Worm (Caenorhabditis elegans) whole organism, mixed stage, embryonic: ENCODE results near the gene Y68A4B.3.

Experiments used
- M03D4.4 ChIP-seq: sonication (generic microtip); optimal IDR thresholded peaks from 2 replicates; lab custom pipeline; 2017; ENCODE audit warnings: mild to moderate bottlenecking, missing genetic modification characterization, missing compliant biosample characterization
- bed-3 ChIP-seq: fragments of 200-800 bp; sonication (Bioruptor generic); optimal IDR thresholded peaks from 3 replicates; lab custom pipeline; 2018; ENCODE audit warnings: mild to moderate bottlenecking, missing genetic modification characterization, moderate library complexity, missing compliant biosample characterization
- blmp-1 ChIP-seq: fragments of 150-350 bp; optimal IDR thresholded peaks from 2 replicates; lab custom pipeline; 2014; ENCODE audit warnings: missing biosample characterization, missing genetic modification characterization
- ceh-39 ChIP-seq: fragments of 150-350 bp; optimal IDR thresholded peaks from 2 replicates; lab custom pipeline; 2014; ENCODE audit warnings: missing biosample characterization, missing genetic modification characterization
- ceh-43 ChIP-seq: fragments of 200-800 bp; sonication (Bioruptor generic); optimal IDR thresholded peaks from 2 replicates; lab custom pipeline; 2018; ENCODE audit warnings: mild to moderate bottlenecking, missing genetic modification characterization, moderate library complexity, missing compliant biosample characterization
- ceh-83 ChIP-seq: fragments of 200-800 bp; sonication (Bioruptor generic); optimal IDR thresholded peaks from 2 replicates; lab custom pipeline; 2018; ENCODE audit warnings: mild to moderate bottlenecking, missing genetic modification characterization, missing compliant biosample characterization
- ces-1 ChIP-seq: fragments of 150-350 bp; optimal IDR thresholded peaks from 2 replicates; lab custom pipeline; 2014; ENCODE audit warnings: missing biosample characterization, missing genetic modification reagents, missing genetic modification characterization
- drap-1 ChIP-seq: fragments of 200-800 bp; sonication (Bioruptor generic); optimal IDR thresholded peaks from 3 replicates; lab custom pipeline; 2018; ENCODE audit warnings: mild to moderate bottlenecking, missing genetic modification characterization, missing compliant biosample characterization
- elt-1 ChIP-seq: sonication (generic microtip); optimal IDR thresholded peaks from 2 replicates; lab custom pipeline; 2017; ENCODE audit warnings: missing genetic modification characterization, mild to moderate bottlenecking, missing compliant biosample characterization, antibody characterized with exemption, moderate library complexity, borderline replicate concordance; ENCODE audit not compliant: insufficient read depth
- flh-1 ChIP-seq: fragments of 200-800 bp; sonication (Bioruptor generic); optimal IDR thresholded peaks from 2 replicates; lab custom pipeline; 2018; ENCODE audit warnings: mild to moderate bottlenecking, missing genetic modification characterization, moderate library complexity, missing compliant biosample characterization
- ham-2 ChIP-seq: fragments of 200-800 bp; sonication (Bioruptor generic); optimal IDR thresholded peaks from 2 replicates; lab custom pipeline; 2018; ENCODE audit warnings: mild to moderate bottlenecking, missing genetic modification characterization, missing compliant biosample characterization
- hlh-1 ChIP-seq: fragments of 150-350 bp; optimal IDR thresholded peaks from 2 replicates; lab custom pipeline; 2014; ENCODE audit warnings: missing biosample characterization, missing genetic modification reagents, missing genetic modification characterization
- lin-13 ChIP-seq: fragments of 150-350 bp; optimal IDR thresholded peaks from 2 replicates; lab custom pipeline; 2014; ENCODE audit warnings: missing biosample characterization, missing genetic modification characterization
- lin-32 ChIP-seq: fragments of 200-800 bp; sonication (Bioruptor generic); optimal IDR thresholded peaks from 2 replicates; lab custom pipeline; 2018; ENCODE audit warnings: mild to moderate bottlenecking, missing genetic modification characterization, missing compliant biosample characterization
- lsy-2 ChIP-seq: fragments of 150-350 bp; optimal IDR thresholded peaks from 2 replicates; lab custom pipeline; 2014; ENCODE audit warnings: missing biosample characterization, missing genetic modification characterization
- mab-5 ChIP-seq: fragments of 150-350 bp; optimal IDR thresholded peaks from 2 replicates; lab custom pipeline; 2014; ENCODE audit warnings: missing biosample characterization, missing genetic modification characterization
- mep-1 ChIP-seq: fragments of 150-350 bp; optimal IDR thresholded peaks from 2 replicates; lab custom pipeline; 2017; ENCODE audit warnings: missing biosample characterization, missing genetic modification reagents, missing genetic modification characterization, inconsistent platforms
- mls-2 ChIP-seq: sonication (generic microtip); optimal IDR thresholded peaks from 2 replicates; lab custom pipeline; 2016; ENCODE audit warnings: mild to moderate bottlenecking, missing genetic modification characterization, moderate library complexity, missing compliant biosample characterization
- nhr-12 ChIP-seq: fragments of 150-350 bp; optimal IDR thresholded peaks from 2 replicates; lab custom pipeline; 2014; ENCODE audit warnings: missing biosample characterization, missing genetic modification characterization
- nhr-2 ChIP-seq: fragments of 150-350 bp; optimal IDR thresholded peaks from 2 replicates; lab custom pipeline; 2014; ENCODE audit warnings: missing biosample characterization, missing genetic modification characterization
- nhr-237 ChIP-seq: fragments of 150-350 bp; optimal IDR thresholded peaks from 2 replicates; lab custom pipeline; 2014; ENCODE audit warnings: missing biosample characterization, missing genetic modification characterization
- nhr-76 ChIP-seq: sonication (generic microtip); optimal IDR thresholded peaks from 2 replicates; lab custom pipeline; 2017; ENCODE audit warnings: missing biosample characterization, missing genetic modification characterization
- sem-2 ChIP-seq: fragments of 200-800 bp; sonication (Bioruptor generic); optimal IDR thresholded peaks from 2 replicates; lab custom pipeline; 2018; ENCODE audit warnings: mild to moderate bottlenecking, missing genetic modification characterization, missing compliant biosample characterization
- snpc-4 ChIP-seq: fragments of 150-350 bp; optimal IDR thresholded peaks from 2 replicates; lab custom pipeline; 2014; ENCODE audit warnings: missing biosample characterization, missing genetic modification characterization
- tbx-8 ChIP-seq: fragments of 200-800 bp; sonication (Bioruptor generic); optimal IDR thresholded peaks from 2 replicates; lab custom pipeline; 2018; ENCODE audit warnings: mild to moderate bottlenecking, missing genetic modification characterization, moderate library complexity, missing compliant biosample characterization
- unc-120 ChIP-seq: sonication (generic microtip); optimal IDR thresholded peaks from 2 replicates; lab custom pipeline; 2017; ENCODE audit warnings: missing genetic modification characterization, missing compliant biosample characterization; ENCODE audit not compliant: poor library complexity, severe bottlenecking
- unc-39 ChIP-seq: fragments of 150-350 bp; optimal IDR thresholded peaks from 2 replicates; lab custom pipeline; 2014; ENCODE audit warnings: missing biosample characterization, missing genetic modification characterization
- unc-62 ChIP-seq: fragments of 150-350 bp; optimal IDR thresholded peaks from 2 replicates; lab custom pipeline; 2014; ENCODE audit warnings: missing biosample characterization, missing genetic modification reagents, missing genetic modification characterization
- zip-8 ChIP-seq: fragments of 150-350 bp; optimal IDR thresholded peaks from 2 replicates; lab custom pipeline; 2014; ENCODE audit warnings: missing biosample characterization, missing genetic modification characterization
- ztf-11 ChIP-seq: fragments of 150-350 bp; optimal IDR thresholded peaks from 2 replicates; lab custom pipeline; 2014; ENCODE audit warnings: missing biosample characterization, missing genetic modification characterization

Y68A4B.3 gene

DNA sequence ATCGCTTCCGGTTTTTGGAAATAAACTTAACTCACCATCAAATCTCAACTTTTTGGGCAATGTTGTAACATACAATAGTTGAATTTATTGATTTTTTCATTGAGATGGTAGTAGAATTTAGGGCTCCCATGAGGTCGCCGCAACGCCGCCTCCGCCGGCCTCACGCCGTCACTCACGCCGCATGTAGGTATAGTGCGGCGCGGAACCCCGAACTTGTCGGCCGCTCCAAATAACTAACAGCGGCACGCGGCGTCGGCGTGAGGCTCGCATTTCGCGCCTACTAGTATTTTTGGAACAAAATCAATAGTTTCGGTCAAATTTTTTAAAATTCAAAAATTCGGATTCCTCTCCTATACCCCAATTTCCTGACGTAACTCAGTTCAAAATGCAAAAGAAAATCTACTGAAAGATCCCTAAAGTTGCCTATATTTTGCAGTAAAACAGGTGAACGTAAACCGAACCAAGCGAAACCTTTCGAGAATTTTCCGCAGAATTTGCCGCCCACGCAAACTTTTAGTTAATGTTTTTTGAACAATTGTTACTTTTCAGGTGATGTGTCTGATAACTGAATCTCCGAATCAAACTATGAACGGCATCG is 9.0 kb upstream of the Y68A4B.3 start, which contains the start of gene Y61B8A.6:
Y61B8A.6 (plus strand) TSS at position 548 of the 598 bp plus-strand sequence.
- no peak for TF ChIP-seq elt-1 (tag; lab: Kevin White, UChicago)
- no peak for TF ChIP-seq M03D4.4 (tag; lab: Kevin White, UChicago)
- TF ChIP-seq drap-1 (GFP tag; lab: Kevin White, UChicago), result no peak
- no peak for TF ChIP-seq blmp-1
- TF ChIP-seq sem-2 (GFP tag; lab: Kevin White, UChicago), result no peak
- TF ChIP-seq snpc-4 (tag; lab: Kevin White, UChicago), result no peak
- no peak for TF ChIP-seq ceh-43 (GFP tag; lab: Kevin White, UChicago)

ce11 chrV:17248915-17249314 is 6.5 kb upstream of the Y68A4B.3 start, which contains the start of gene clec-243:
TSS of gene clec-243 (minus strand) at chrV:17249015.
- TF ChIP-seq unc-39 (tag; lab: Kevin White, UChicago) (no peak), unc-62 (GFP tag; lab: Kevin White, UChicago) (no peak), tbx-8 (GFP tag; lab: Kevin White, UChicago) (no peak), blmp-1 (no peak)

ce11 chrV:17245406-17245805 is 3.0 kb upstream of the Y68A4B.3 start, which contains the start of gene clec-242:
TSS of gene clec-242 (minus strand) at chrV:17245506.
- TF ChIP-seq nhr-2 (tag; lab: Kevin White, UChicago) (no peak), unc-39 (tag; lab: Kevin White, UChicago) (no peak), lin-32 (GFP tag; lab: Kevin White, UChicago) (no peak), nhr-12 (no peak), mls-2 (tag; lab: Kevin White, UChicago) (no peak), drap-1 (GFP tag; lab: Kevin White, UChicago) (no peak), ham-2 (GFP tag; lab: Kevin White, UChicago) (no peak), unc-120 (tag; lab: Kevin White, UChicago) (no peak), ceh-83 (GFP tag; lab: Kevin White, UChicago) (no peak), M03D4.4 (tag; lab: Kevin White, UChicago) (no peak), tbx-8 (GFP tag; lab: Kevin White, UChicago) (no peak), flh-1 (GFP tag; lab: Kevin White, UChicago) (no peak), blmp-1 (no peak), mab-5 (tag; lab: Kevin White, UChicago) (no peak), bed-3 (no peak), ces-1 (no peak), lsy-2 (no peak), sem-2 (GFP tag; lab: Kevin White, UChicago) (no peak), zip-8 (no peak), nhr-76 (tag; lab: Kevin White, UChicago) (no peak)

DNA sequence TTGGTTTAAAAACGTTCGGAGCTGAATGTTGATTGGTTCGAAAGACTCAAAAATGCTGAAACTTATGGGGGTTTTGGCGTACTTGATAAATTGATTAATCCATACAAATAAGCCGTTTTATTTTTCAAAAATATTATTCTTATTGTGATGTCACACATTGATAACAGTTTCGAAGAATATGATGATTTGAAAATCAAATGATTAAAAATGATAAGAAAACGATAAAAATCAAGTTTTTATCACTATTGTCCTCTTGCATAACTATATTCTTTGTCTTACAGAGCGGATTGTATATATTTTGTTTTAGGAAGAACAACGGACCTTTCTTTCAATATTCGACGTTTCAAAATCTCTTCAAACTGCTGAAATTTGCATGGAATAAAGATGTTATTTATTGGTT is 564 bp upstream of the Y68A4B.3 start:
- TF ChIP-seq nhr-237, result no peak
- TF ChIP-seq unc-62 (GFP tag; lab: Kevin White, UChicago), result no peak

DNA sequence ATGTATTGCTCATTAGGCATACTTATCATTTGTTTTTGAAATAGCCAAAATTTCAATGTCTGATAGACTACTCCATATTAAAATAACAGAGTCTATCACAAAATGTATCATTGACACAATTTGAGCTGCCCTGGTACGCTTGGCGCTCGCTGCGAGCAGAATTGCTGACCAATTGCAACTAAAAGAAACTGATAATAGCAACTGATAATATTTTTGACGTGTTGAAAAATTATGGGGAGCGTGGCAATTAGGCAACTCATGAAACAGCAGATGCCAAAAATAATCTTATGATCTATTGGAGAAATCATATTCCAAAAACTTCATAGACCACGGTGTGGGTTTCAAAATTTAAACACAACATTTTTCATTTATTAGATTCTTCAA is 1.2 kb downstream of the Y68A4B.3 start:
- TF ChIP-seq ceh-39 (tag; lab: Kevin White, UChicago) (no peak), mep-1 (tag; lab: Kevin White, UChicago) (no peak), mab-5 (tag; lab: Kevin White, UChicago) (no peak), snpc-4 (tag; lab: Kevin White, UChicago) (no peak), ces-1 (no peak), flh-1 (GFP tag; lab: Kevin White, UChicago) (no peak), hlh-1 (tag; lab: Kevin White, UChicago) (no peak), tbx-8 (GFP tag; lab: Kevin White, UChicago) (no peak), mls-2 (tag; lab: Kevin White, UChicago) (no peak), nhr-12 (no peak), ztf-11 (no peak), unc-120 (tag; lab: Kevin White, UChicago) (no peak), ceh-83 (GFP tag; lab: Kevin White, UChicago) (no peak), nhr-237 (no peak), ham-2 (GFP tag; lab: Kevin White, UChicago) (no peak), lin-13 (tag; lab: Kevin White, UChicago) (no peak), lin-32 (GFP tag; lab: Kevin White, UChicago) (no peak)
